Worm (Caenorhabditis elegans) whole organism, young adult: Measurements from ENCODE around the gene C12D8.13.

Experiments used
- F33H1.4 ChIP-seq: fragments of 200-800 bp; sonication (Bioruptor generic); IDR thresholded peaks from 2 replicates; pipeline ENCODE4 v1.3.6; 2022; ENCODE audit warnings: missing genetic modification reagents, missing genetic modification characterization, missing compliant biosample characterization
- F37B4.10 ChIP-seq: fragments of 200-800 bp; sonication (Bioruptor generic); IDR thresholded peaks from 2 replicates; pipeline ENCODE4 v1.3.6; 2022; ENCODE audit warnings: missing genetic modification characterization, missing compliant biosample characterization
- F55B11.4 ChIP-seq: sonication (generic microtip); optimal IDR thresholded peaks from 2 replicates; lab custom pipeline; 2016; ENCODE audit warnings: missing compliant biosample characterization, missing genetic modification characterization, borderline replicate concordance; ENCODE audit not compliant: insufficient read depth
- F57C9.4 ChIP-seq: sonication (generic microtip); optimal IDR thresholded peaks from 2 replicates; lab custom pipeline; 2017; ENCODE audit warnings: mild to moderate bottlenecking, missing genetic modification characterization, missing compliant biosample characterization
- T26A5.8 ChIP-seq: sonication (generic microtip); optimal IDR thresholded peaks from 2 replicates; lab custom pipeline; 2016; ENCODE audit warnings: missing genetic modification characterization, missing compliant biosample characterization
- Y79H2A.3 ChIP-seq: fragments of 200-800 bp; sonication (Bioruptor generic); conservative IDR thresholded peaks from 2 replicates; pipeline ENCODE4 v1.3.6; 2022; ENCODE audit warnings: missing genetic modification reagents, missing genetic modification characterization, missing compliant biosample characterization
- athp-1 ChIP-seq: sonication (generic microtip); optimal IDR thresholded peaks from 2 replicates; lab custom pipeline; 2017; ENCODE audit warnings: mild to moderate bottlenecking, missing genetic modification characterization, missing compliant biosample characterization
- attf-3 ChIP-seq: fragments of 200-800 bp; sonication (Bioruptor generic); conservative IDR thresholded peaks from 2 replicates; pipeline ENCODE4 v1.3.6; 2022; ENCODE audit warnings: missing genetic modification reagents, missing genetic modification characterization, missing compliant biosample characterization
- attf-5 ChIP-seq: fragments of 200-800 bp; sonication (Bioruptor generic); optimal IDR thresholded peaks from 2 replicates; lab custom pipeline; 2018; ENCODE audit warnings: mild to moderate bottlenecking, missing genetic modification characterization, missing compliant biosample characterization
- bed-1 ChIP-seq: fragments of 200-800 bp; sonication (Bioruptor generic); IDR thresholded peaks from 2 replicates; pipeline ENCODE4 v1.3.6; 2022; ENCODE audit warnings: missing genetic modification reagents, missing genetic modification characterization, missing compliant biosample characterization
- bed-2 ChIP-seq: fragments of 200-800 bp; sonication (Bioruptor generic); IDR thresholded peaks from 2 replicates; pipeline ENCODE4 v1.3.6; 2022; ENCODE audit warnings: missing genetic modification reagents, missing genetic modification characterization, missing compliant biosample characterization
- ccch-3 ChIP-seq: fragments of 200-800 bp; sonication (Bioruptor generic); optimal IDR thresholded peaks from 2 replicates; lab custom pipeline; 2018; ENCODE audit warnings: mild to moderate bottlenecking, missing genetic modification characterization, missing compliant biosample characterization
- cebp-1 ChIP-seq, 2 experiments: fragments of 200-800 bp in 1 of 2; sonication (Bioruptor generic) in 1 of 2; sonication (generic microtip) in 1 of 2; IDR thresholded peaks in 1 of 2; optimal IDR thresholded peaks in 1 of 2; 2 replicates each; pipeline versions ENCODE4 v1.3.6 to Lab custom; 2017 to 2022; ENCODE audit warnings: missing compliant biosample characterization in 2 of 2, missing genetic modification characterization in 2 of 2, mild to moderate bottlenecking in 1 of 2, missing genetic modification reagents in 1 of 2, moderate library complexity in 1 of 2
- ceh-40 ChIP-seq: fragments of 200-800 bp; sonication (Bioruptor generic); IDR thresholded peaks from 2 replicates; pipeline ENCODE4 v1.3.6; 2022; ENCODE audit warnings: missing genetic modification characterization, missing compliant biosample characterization
- ceh-91 ChIP-seq: fragments of 200-800 bp; sonication (Bioruptor generic); IDR thresholded peaks from 2 replicates; pipeline ENCODE4 v1.3.6; 2022; ENCODE audit warnings: missing genetic modification reagents, missing genetic modification characterization, missing compliant biosample characterization
- dpl-1 ChIP-seq: fragments of 150-350 bp; optimal IDR thresholded peaks from 2 replicates; lab custom pipeline; 2014; ENCODE audit warnings: missing biosample characterization, missing genetic modification reagents, missing genetic modification characterization
- egrh-3 ChIP-seq: fragments of 200-800 bp; sonication (Bioruptor generic); IDR thresholded peaks from 2 replicates; pipeline ENCODE4 v1.3.6; 2022; ENCODE audit warnings: missing genetic modification reagents, missing genetic modification characterization, missing compliant biosample characterization
- fkh-3 ChIP-seq: sonication (generic microtip); optimal IDR thresholded peaks from 2 replicates; lab custom pipeline; 2016; ENCODE audit warnings: mild to moderate bottlenecking, missing genetic modification characterization, missing compliant biosample characterization
- hmg-1.2 ChIP-seq: fragments of 200-800 bp; sonication (Bioruptor generic); IDR thresholded peaks from 2 replicates; pipeline ENCODE4 v1.3.6; 2022; ENCODE audit warnings: missing genetic modification reagents, missing genetic modification characterization, missing compliant biosample characterization
- hmg-20 ChIP-seq: fragments of 200-800 bp; sonication (Bioruptor generic); IDR thresholded peaks from 2 replicates; pipeline ENCODE4 v1.3.6; 2022; ENCODE audit warnings: missing genetic modification reagents, missing genetic modification characterization, missing compliant biosample characterization
- let-526 ChIP-seq: fragments of 200-800 bp; sonication (Bioruptor generic); IDR thresholded peaks from 2 replicates; pipeline ENCODE4 v1.3.6; 2022; ENCODE audit warnings: missing genetic modification reagents, missing genetic modification characterization, missing compliant biosample characterization
- lin-35 ChIP-seq, 3 experiments: fragments of 150-350 bp in 2 of 3; sonication (generic microtip) in 1 of 3; optimal IDR thresholded peaks; 2 replicates each; lab custom pipeline; 2014 to 2018; ENCODE audit warnings: missing biosample characterization in 3 of 3, missing genetic modification characterization in 3 of 3, missing genetic modification reagents in 3 of 3
- madf-10 ChIP-seq: sonication (generic microtip); optimal IDR thresholded peaks from 2 replicates; lab custom pipeline; 2016; ENCODE audit warnings: mild to moderate bottlenecking, missing genetic modification characterization, missing compliant biosample characterization
- madf-6 ChIP-seq: fragments of 200-800 bp; sonication (Bioruptor generic); IDR thresholded peaks from 2 replicates; pipeline ENCODE4 v1.3.6; 2022; ENCODE audit warnings: missing genetic modification reagents, missing genetic modification characterization, missing compliant biosample characterization
- mel-28 ChIP-seq: sonication (generic microtip); optimal IDR thresholded peaks from 2 replicates; lab custom pipeline; 2016; ENCODE audit warnings: borderline replicate concordance, mild to moderate bottlenecking, missing genetic modification characterization, missing compliant biosample characterization
- nfya-1 ChIP-seq: sonication (generic microtip); optimal IDR thresholded peaks from 2 replicates; lab custom pipeline; 2017; ENCODE audit warnings: antibody characterized with exemption, missing compliant biosample characterization, missing genetic modification characterization, borderline replicate concordance; ENCODE audit not compliant: insufficient read depth
- nfyb-1 ChIP-seq: fragments of 200-800 bp; sonication (Bioruptor generic); IDR thresholded peaks from 2 replicates; pipeline ENCODE4 v1.3.6; 2022; ENCODE audit warnings: missing genetic modification reagents, missing genetic modification characterization, missing compliant biosample characterization
- nhr-27 ChIP-seq: fragments of 200-800 bp; sonication (Bioruptor generic); optimal IDR thresholded peaks from 2 replicates; lab custom pipeline; 2018; ENCODE audit warnings: mild to moderate bottlenecking, missing genetic modification characterization, moderate library complexity, missing compliant biosample characterization
- pbrm-1 ChIP-seq: fragments of 200-800 bp; sonication (Bioruptor generic); IDR thresholded peaks from 2 replicates; pipeline ENCODE4 v1.3.6; 2022; ENCODE audit warnings: missing genetic modification reagents, missing genetic modification characterization, missing compliant biosample characterization
- pha-4 ChIP-seq: fragments of 150-350 bp; sonication (generic microtip); optimal IDR thresholded peaks from 2 replicates; lab custom pipeline; 2014; ENCODE audit warnings: missing biosample characterization, missing genetic modification reagents, missing genetic modification characterization
- rec-8 ChIP-seq, 2 experiments: sonication (generic microtip); optimal IDR thresholded peaks; 2 replicates each; lab custom pipeline; 2016; ENCODE audit warnings: mild to moderate bottlenecking in 2 of 2, missing genetic modification characterization in 2 of 2, missing genetic modification reagents in 2 of 2, missing genotype in 2 of 2, missing biosample characterization in 1 of 2, missing compliant biosample characterization in 1 of 2, moderate library complexity in 1 of 2
- sdz-38 ChIP-seq: sonication (generic microtip); optimal IDR thresholded peaks from 2 replicates; lab custom pipeline; 2016; ENCODE audit warnings: missing genotype, missing genetic modification characterization, missing compliant biosample characterization
- sea-2 ChIP-seq: fragments of 200-800 bp; sonication (Bioruptor generic); IDR thresholded peaks from 2 replicates; pipeline ENCODE4 v1.3.6; 2022; ENCODE audit warnings: missing genetic modification characterization, missing compliant biosample characterization
- snpc-1.3 ChIP-seq: sonication (generic microtip); optimal IDR thresholded peaks from 2 replicates; lab custom pipeline; 2017; ENCODE audit warnings: missing genetic modification characterization, mild to moderate bottlenecking, missing compliant biosample characterization, antibody characterized with exemption, moderate library complexity, missing genotype, missing genetic modification reagents; ENCODE audit not compliant: insufficient read depth
- snpc-3.4 ChIP-seq: sonication (generic microtip); optimal IDR thresholded peaks from 2 replicates; lab custom pipeline; 2017; ENCODE audit warnings: missing genetic modification characterization, mild to moderate bottlenecking, missing compliant biosample characterization, antibody characterized with exemption, moderate library complexity, missing genotype, missing genetic modification reagents
- sptf-2 ChIP-seq: fragments of 200-800 bp; sonication (Bioruptor generic); optimal IDR thresholded peaks from 2 replicates; lab custom pipeline; 2018; ENCODE audit warnings: mild to moderate bottlenecking, missing genetic modification characterization, missing compliant biosample characterization
- unc-130 ChIP-seq: sonication (generic microtip); optimal IDR thresholded peaks from 2 replicates; lab custom pipeline; 2016; ENCODE audit warnings: missing genetic modification reagents, missing genetic modification characterization, missing compliant biosample characterization
- unc-62 ChIP-seq: fragments of 150-350 bp; optimal IDR thresholded peaks from 2 replicates; lab custom pipeline; 2014; ENCODE audit warnings: missing biosample characterization, missing genetic modification reagents, missing genetic modification characterization
- zfh-2 ChIP-seq: fragments of 200-800 bp; sonication (Bioruptor generic); conservative IDR thresholded peaks from 2 replicates; pipeline ENCODE4 v1.3.6; 2022; ENCODE audit warnings: missing genetic modification reagents, missing genetic modification characterization, missing compliant biosample characterization
- ztf-22 ChIP-seq: fragments of 200-800 bp; sonication (Bioruptor generic); optimal IDR thresholded peaks from 2 replicates; lab custom pipeline; 2018; ENCODE audit warnings: mild to moderate bottlenecking, missing genetic modification characterization, moderate library complexity, missing compliant biosample characterization
- ztf-26 ChIP-seq: sonication (generic microtip); optimal IDR thresholded peaks from 2 replicates; lab custom pipeline; 2017; ENCODE audit warnings: missing genetic modification characterization, missing compliant biosample characterization
- ztf-6 ChIP-seq: fragments of 200-800 bp; sonication (Bioruptor generic); IDR thresholded peaks from 2 replicates; pipeline ENCODE4 v1.3.6; 2022; ENCODE audit warnings: missing genetic modification reagents, missing genetic modification characterization, missing compliant biosample characterization

The C12D8.13 gene

ce11 chrV:10230932-10231331, 10.4 kb upstream of the C12D8.13 start, which contains the start of gene fipr-6:
fipr-6 (plus strand) TSS chrV:10231232.
- TF ChIP-seq unc-62 (no peak), bed-1 (no peak), sea-2 (no peak), hmg-1.2 (GFP tag; lab: Robert Waterston, UW) (no peak), Y79H2A.3 (GFP tag; lab: Robert Waterston, UW) (no peak), T26A5.8 (tag; lab: Kevin White, UChicago) (no peak), cebp-1 (GFP tag; IDR thresholded peaks at IDR 0.05; lab: Robert Waterston, UW) (no peak), cebp-1 (tag; optimal IDR thresholded peaks at IDR 0.05; lab: Kevin White, UChicago) (no peak), ztf-26 (tag; lab: Kevin White, UChicago) (no peak), madf-10 (tag; lab: Kevin White, UChicago) (no peak), madf-6 (GFP tag; lab: Robert Waterston, UW) (no peak), egrh-3 (no peak), mel-28 (no peak)

ce11 chrV:10229222-10229879, 8.8 kb upstream of the C12D8.13 start, which contains the start of the genes pyt-1 and fipr-7:
pyt-1 (minus strand) TSS chrV:10229322.
fipr-7 (plus strand) TSS chrV:10229829.
- TF ChIP-seq ceh-40 (GFP tag; lab: Robert Waterston, UW) (no peak), nfya-1 (tag; lab: Kevin White, UChicago) (no peak), attf-5 (GFP tag; lab: Kevin White, UChicago) (no peak), pha-4 (tag; lab: Kevin White, UChicago) (no peak), F37B4.10 (no peak), F55B11.4 (no peak), unc-130 (GFP tag; lab: Kevin White, UChicago) (no peak), ztf-6 (no peak), lin-35 (GFP tag; optimal IDR thresholded peaks at IDR 0.05; lab: Kevin White, UChicago) (no peak), let-526 (GFP tag; lab: Robert Waterston, UW) (no peak), fkh-3 (tag; lab: Kevin White, UChicago) (no peak), sptf-2 (GFP tag; lab: Kevin White, UChicago) (no peak), madf-10 (tag; lab: Kevin White, UChicago) (no peak), bed-1 (no peak), ceh-91 (no peak)

- TF ChIP-seq zfh-2 (GFP tag; lab: Robert Waterston, UW) = no peak
- no peak for TF ChIP-seq sdz-38 (tag; lab: Kevin White, UChicago)
- no peak for TF ChIP-seq ztf-22
- no peak for TF ChIP-seq F37B4.10
- no peak for TF ChIP-seq ztf-26 (tag; lab: Kevin White, UChicago)
- no peak for TF ChIP-seq F57C9.4 (tag; lab: Kevin White, UChicago)
- no peak for TF ChIP-seq ccch-3 (GFP tag; lab: Kevin White, UChicago)
- no peak for TF ChIP-seq nfyb-1
- TF ChIP-seq snpc-1.3 (tag; lab: Kevin White, UChicago) = no peak
These were observed 7.9 kb upstream of the C12D8.13 start, which contains the start of gene fipr-4 for ce11 chrV:10228360-10228759. fipr-4 (minus strand) TSS chrV:10228460.

- TF ChIP-seq hmg-20 (GFP tag; lab: Robert Waterston, UW) = no peak
- TF ChIP-seq attf-3 (GFP tag; lab: Robert Waterston, UW) = no peak
- TF ChIP-seq dpl-1 (GFP tag; lab: Kevin White, UChicago) = no peak
- TF ChIP-seq nhr-27 = no peak
- no peak for TF ChIP-seq athp-1 (tag; lab: Kevin White, UChicago)
- TF ChIP-seq bed-2 = no peak
- TF ChIP-seq rec-8 (tag; optimal IDR thresholded peaks at IDR 0.05; lab: Kevin White, UChicago) = no peak
- TF ChIP-seq pbrm-1 (GFP tag; lab: Robert Waterston, UW) = no peak
- no peak for TF ChIP-seq F33H1.4
- TF ChIP-seq snpc-3.4 = no peak
These were observed 6.8 kb upstream of the C12D8.13 start, which contains the start of gene ttr-19 for ce11 chrV:10227333-10227732. ttr-19 (minus strand) TSS chrV:10227433.
